Fruit fly (Drosophila melanogaster): Measurements from ENCODE around the gene SPH93.

- TF ChIP-seq kay (GFP tag; ENCODE audit: borderline replicate concordance) (peak; percentile 3), cnc (optimal IDR thresholded peaks at IDR 0.05) (no peak), CG5204 (GFP tag; optimal IDR thresholded peaks at IDR 0.05) (no peak), Hr96 (GFP tag; optimal IDR thresholded peaks at IDR 0.05) (no peak), tj (GFP tag; optimal IDR thresholded peaks at IDR 0.05) (no peak), CG1620 (GFP tag; optimal IDR thresholded peaks at IDR 0.05) (no peak), cic (GFP tag; optimal IDR thresholded peaks at IDR 0.05) (no peak), CG11617 (GFP tag; optimal IDR thresholded peaks at IDR 0.05) (no peak), Crg-1 (GFP tag; optimal IDR thresholded peaks at IDR 0.05) (no peak)
Measured at dm6 chr2L:17425412-17425811, 30.3 kb downstream of the SPH93 start.

Data from whole organism, adult.